Worm (Caenorhabditis elegans) whole organism, late embryonic: ENCODE data around the gene irld-32.

ENCODE experiments used
- K09A11.1 ChIP-seq: sonication (generic microtip); optimal IDR thresholded peaks from 2 replicates; lab custom pipeline; 2017; ENCODE audit warnings: antibody characterized with exemption, mild to moderate bottlenecking, missing genetic modification characterization, missing compliant biosample characterization; ENCODE audit not compliant: insufficient read depth
- ama-1 ChIP-seq: fragments of 150-350 bp; optimal IDR thresholded peaks from 2 replicates; lab custom pipeline; 2014
- ceh-31 ChIP-seq: sonication (generic microtip); optimal IDR thresholded peaks from 2 replicates; lab custom pipeline; 2016; ENCODE audit warnings: missing genetic modification characterization, missing compliant biosample characterization
- ceh-6 ChIP-seq: fragments of 200-800 bp; sonication (Bioruptor generic); optimal IDR thresholded peaks from 2 replicates; lab custom pipeline; 2018; ENCODE audit warnings: mild to moderate bottlenecking, missing genetic modification characterization, missing compliant biosample characterization
- dmd-4 ChIP-seq: sonication (generic microtip); optimal IDR thresholded peaks from 2 replicates; lab custom pipeline; 2016; ENCODE audit warnings: borderline replicate concordance, missing genetic modification characterization, missing compliant biosample characterization
- dve-1 ChIP-seq: sonication (generic microtip); optimal IDR thresholded peaks from 2 replicates; lab custom pipeline; 2017; ENCODE audit warnings: antibody characterized with exemption, mild to moderate bottlenecking, missing genetic modification characterization, missing compliant biosample characterization
- elt-2 ChIP-seq: sonication (generic microtip); optimal IDR thresholded peaks from 2 replicates; lab custom pipeline; 2016; ENCODE audit warnings: missing genetic modification reagents, missing genetic modification characterization, missing compliant biosample characterization
- fax-1 ChIP-seq: sonication (generic microtip); optimal IDR thresholded peaks from 2 replicates; lab custom pipeline; 2016; ENCODE audit warnings: missing genotype, missing genetic modification characterization, missing compliant biosample characterization
- fkh-10 ChIP-seq: fragments of 150-350 bp; optimal IDR thresholded peaks from 2 replicates; lab custom pipeline; 2014; ENCODE audit warnings: missing biosample characterization, missing genetic modification reagents, missing genetic modification characterization
- gmeb-2 ChIP-seq: sonication (generic microtip); optimal IDR thresholded peaks from 2 replicates; lab custom pipeline; 2016; ENCODE audit warnings: missing genetic modification characterization, inconsistent platforms, missing compliant biosample characterization
- nhr-11 ChIP-seq: fragments of 150-350 bp; optimal IDR thresholded peaks from 2 replicates; lab custom pipeline; 2014; ENCODE audit warnings: missing biosample characterization, missing genetic modification characterization
- sdc-2 ChIP-seq: sonication (generic microtip); optimal IDR thresholded peaks from 2 replicates; lab custom pipeline; 2016; ENCODE audit warnings: missing genotype, missing genetic modification characterization, missing compliant biosample characterization

DNA sequence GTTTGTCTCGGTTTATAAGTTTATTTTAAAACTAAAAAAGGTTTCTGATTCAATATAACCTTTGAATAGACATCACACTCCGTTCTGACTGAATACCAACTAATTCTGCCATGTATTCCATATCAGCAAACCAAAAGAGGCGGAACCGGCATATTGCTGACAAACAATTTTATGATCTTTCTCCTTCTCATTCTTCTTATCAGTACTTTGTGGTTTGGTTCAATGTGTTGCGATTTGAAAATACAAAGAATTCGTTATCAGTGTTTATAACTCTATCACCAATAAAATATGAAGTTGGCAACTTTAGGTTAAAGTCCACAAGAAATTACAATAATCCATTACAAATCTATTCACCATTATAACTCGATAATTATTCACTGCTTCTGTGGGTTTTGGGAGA, 7.5 kb upstream of the irld-32 start:
- TF ChIP-seq fkh-10 (GFP tag; lab: Kevin White, UChicago) (no peak), nhr-11 (tag; lab: Kevin White, UChicago) (no peak), gmeb-2 (tag; lab: Kevin White, UChicago) (no peak), fax-1 (no peak), dve-1 (tag; lab: Kevin White, UChicago) (no peak), K09A11.1 (tag; lab: Kevin White, UChicago) (no peak), ama-1 (lab: Kevin White, UChicago) (no peak), elt-2 (tag; lab: Kevin White, UChicago) (peak; percentile 93), ceh-6 (GFP tag; lab: Kevin White, UChicago) (no peak), sdc-2 (tag; lab: Kevin White, UChicago) (no peak), dmd-4 (tag; lab: Kevin White, UChicago) (no peak), ceh-31 (tag; lab: Kevin White, UChicago) (no peak)
